Fruit fly (Drosophila melanogaster): ENCODE results near the gene CG12316.

Gene CG12316

dm6 chr3L:15136659-15137572, at the start of gene CG12316:
TSS of gene CG12316 (minus strand) at chr3L:15136934.
- TF ChIP-seq CTCF (optimal IDR thresholded peaks at IDR 0.05) (no peak), CG8478 (optimal IDR thresholded peaks at IDR 0.05) (no peak)

- TF ChIP-seq CTCF (optimal IDR thresholded peaks at IDR 0.05) (no peak), CG8478 (optimal IDR thresholded peaks at IDR 0.05) (no peak)
Observed at dm6 chr3L:15180816-15181215, 44.1 kb upstream of the CG12316 start.

dm6 chr3L:15178618-15179017, 41.9 kb upstream of the CG12316 start:
- peak; percentile 85 to 86 for TF ChIP-seq CTCF (optimal IDR thresholded peaks at IDR 0.05)
- no peak for TF ChIP-seq CG8478 (optimal IDR thresholded peaks at IDR 0.05)

- no peak for TF ChIP-seq CTCF (optimal IDR thresholded peaks at IDR 0.05)
- TF ChIP-seq CG8478 (optimal IDR thresholded peaks at IDR 0.05), result no peak
Observed at dm6 chr3L:15176641-15177215, 40.0 kb upstream of the CG12316 start.

- TF ChIP-seq CG8478 (optimal IDR thresholded peaks at IDR 0.05) (no peak), CTCF (optimal IDR thresholded peaks at IDR 0.05) (no peak)
Observed at dm6 chr3L:15174823-15175222, 38.1 kb upstream of the CG12316 start.

- TF ChIP-seq CG8478 (optimal IDR thresholded peaks at IDR 0.05) (no peak), CTCF (optimal IDR thresholded peaks at IDR 0.05) (no peak)
Observed at dm6 chr3L:15174086-15174485, 37.4 kb upstream of the CG12316 start.

- no peak for TF ChIP-seq CG8478 (optimal IDR thresholded peaks at IDR 0.05)
- TF ChIP-seq CTCF (optimal IDR thresholded peaks at IDR 0.05), result no peak
Observed at dm6 chr3L:15172404-15173055, 35.8 kb upstream of the CG12316 start.

- no peak for TF ChIP-seq CG8478 (optimal IDR thresholded peaks at IDR 0.05)
- no peak for TF ChIP-seq CTCF (optimal IDR thresholded peaks at IDR 0.05)
Observed at dm6 chr3L:15171769-15172403, 35.2 kb upstream of the CG12316 start.

- TF ChIP-seq CTCF (optimal IDR thresholded peaks at IDR 0.05), result no peak
- no peak for TF ChIP-seq CG8478 (optimal IDR thresholded peaks at IDR 0.05)
Observed at dm6 chr3L:15169795-15170194, 33.1 kb upstream of the CG12316 start.

- TF ChIP-seq CTCF (optimal IDR thresholded peaks at IDR 0.05) (no peak), CG8478 (optimal IDR thresholded peaks at IDR 0.05) (no peak)
Observed at dm6 chr3L:15169010-15169409, 32.3 kb upstream of the CG12316 start.

dm6 chr3L:15163414-15163813, 26.7 kb upstream of the CG12316 start, which contains the start of gene CG7011:
TSS of gene CG7011 (minus strand) at chr3L:15163628.
- no peak for TF ChIP-seq CG8478 (optimal IDR thresholded peaks at IDR 0.05)
- peak; percentile 67 to 71 for TF ChIP-seq CTCF (optimal IDR thresholded peaks at IDR 0.05)

dm6 chr3L:15162988-15163387, 26.3 kb upstream of the CG12316 start:
- TF ChIP-seq CG8478 (optimal IDR thresholded peaks at IDR 0.05) (no peak), CTCF (optimal IDR thresholded peaks at IDR 0.05) (no peak)

dm6 chr3L:15162005-15162404, 25.3 kb upstream of the CG12316 start:
- TF ChIP-seq CG8478 (optimal IDR thresholded peaks at IDR 0.05), result no peak

- peak; percentile 75 to 91 for TF ChIP-seq CTCF (optimal IDR thresholded peaks at IDR 0.05)
- no peak for TF ChIP-seq CG8478 (optimal IDR thresholded peaks at IDR 0.05)
Observed at dm6 chr3L:15161549-15161948, 24.8 kb upstream of the CG12316 start, which contains the start of gene CG6878. TSS of gene CG6878 (plus strand) at chr3L:15161817.

All from S2 (cell line).